Worm (Caenorhabditis elegans): Measurements from ENCODE around the gene wht-7.
A peak's percentile ranks its signal among the peaks of the same experiment; 100 is the strongest.

wht-7 gene

ce11 chrIII:6170038-6170437 is 20.6 kb upstream of the wht-7 start:
- no peak for TF ChIP-seq him-1 (tag; optimal IDR thresholded peaks at IDR 0.05)
- peak; percentile 37 for TF ChIP-seq W03F9.2 (tag; optimal IDR thresholded peaks at IDR 0.05)
- TF ChIP-seq dao-5 (tag; optimal IDR thresholded peaks at IDR 0.05): no peak

DNA sequence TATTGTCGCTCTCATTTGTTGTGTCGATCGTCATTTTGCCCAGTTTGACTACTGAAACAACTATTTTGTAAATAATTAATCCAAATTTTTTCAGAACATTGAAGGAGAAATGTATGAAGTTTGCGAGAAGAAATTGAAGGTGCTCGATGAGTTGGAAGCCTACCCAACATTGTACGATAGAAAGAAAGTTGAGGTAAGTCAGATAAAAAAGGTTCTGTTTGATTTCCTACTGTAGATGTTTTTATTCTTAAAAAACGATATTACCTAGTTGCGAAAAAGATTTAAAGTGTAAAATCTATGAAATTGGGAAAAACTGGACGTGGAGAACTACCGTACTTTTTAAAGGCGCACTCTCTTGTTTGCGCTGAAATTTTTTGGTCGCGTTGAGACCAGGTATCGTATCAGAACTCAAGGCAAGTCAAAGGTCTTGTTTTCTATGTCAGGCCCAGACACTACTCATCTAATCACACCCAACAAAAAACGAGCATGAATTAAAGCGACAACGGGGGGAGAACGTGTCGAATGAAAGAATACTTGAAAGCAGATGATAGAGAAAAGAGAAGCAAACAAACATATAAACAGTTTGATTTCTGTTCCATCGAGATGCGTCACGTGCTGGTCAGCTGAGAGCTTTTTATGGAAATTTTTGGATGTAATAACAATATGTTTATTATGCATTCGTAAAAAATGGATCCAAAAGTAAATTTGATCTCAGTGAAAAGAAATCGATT is 19.3 kb upstream of the wht-7 start, which contains the start of gene efk-1:
efk-1 (minus strand) TSS at position 51 of the 731 bp plus-strand sequence.
- TF ChIP-seq dao-5 (tag; optimal IDR thresholded peaks at IDR 0.05) (no peak), W03F9.2 (tag; optimal IDR thresholded peaks at IDR 0.05) (peak; percentile 13)

- TF ChIP-seq him-1 (tag; optimal IDR thresholded peaks at IDR 0.05) (no peak), dao-5 (tag; optimal IDR thresholded peaks at IDR 0.05) (no peak), W03F9.2 (tag; optimal IDR thresholded peaks at IDR 0.05) (no peak)
Measured at ce11 chrIII:6166634-6167033, 17.2 kb upstream of the wht-7 start.

- no peak for TF ChIP-seq dao-5 (tag; optimal IDR thresholded peaks at IDR 0.05)
- no peak for TF ChIP-seq W03F9.2 (tag; optimal IDR thresholded peaks at IDR 0.05)
- no peak for TF ChIP-seq him-1 (tag; optimal IDR thresholded peaks at IDR 0.05)
Measured at ce11 chrIII:6165240-6165639, 15.8 kb upstream of the wht-7 start.

DNA sequence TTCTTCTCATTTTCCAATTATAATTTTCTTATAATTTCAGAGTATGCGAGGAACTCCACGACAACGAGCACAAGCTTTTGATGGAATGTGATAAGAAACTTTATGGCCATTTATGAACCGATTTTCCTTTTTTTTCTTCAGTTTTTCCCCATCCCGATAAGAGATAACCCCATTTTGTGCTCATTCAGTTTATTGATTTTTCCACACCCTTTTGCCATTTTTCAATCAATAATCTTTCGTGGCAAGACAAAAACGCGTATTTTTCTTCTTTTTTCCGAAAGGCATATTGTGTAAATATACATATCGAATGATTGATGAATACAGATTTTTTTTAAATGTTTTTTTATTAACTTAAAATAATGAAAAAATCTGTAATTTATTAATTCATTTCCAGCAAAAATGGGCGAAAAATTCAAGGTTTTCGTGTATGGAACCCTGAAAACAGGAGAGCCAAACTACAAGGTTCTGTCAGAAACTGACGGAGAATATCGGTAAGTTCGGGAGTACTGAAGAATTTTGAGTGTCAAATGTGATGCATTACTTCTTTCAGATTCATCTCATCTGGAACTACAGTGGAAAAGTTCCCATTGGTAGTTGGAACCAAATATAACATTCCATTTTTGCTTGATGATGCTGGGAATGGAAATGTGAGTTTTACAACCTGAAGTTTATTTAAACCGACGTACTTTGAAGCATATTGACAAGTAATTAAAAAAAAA is 15.0 kb upstream of the wht-7 start, which contains the start of gene F42A10.9:
F42A10.9 (plus strand) TSS at position 321 of the 719 bp plus-strand sequence.
- TF ChIP-seq W03F9.2 (tag; optimal IDR thresholded peaks at IDR 0.05): no peak
- no peak for TF ChIP-seq him-1 (tag; optimal IDR thresholded peaks at IDR 0.05)
- no peak for TF ChIP-seq dao-5 (tag; optimal IDR thresholded peaks at IDR 0.05)

- TF ChIP-seq him-1 (tag; optimal IDR thresholded peaks at IDR 0.05) (no peak), dao-5 (tag; optimal IDR thresholded peaks at IDR 0.05) (no peak), W03F9.2 (tag; optimal IDR thresholded peaks at IDR 0.05) (no peak)
Measured at ce11 chrIII:6163381-6163780, 14.0 kb upstream of the wht-7 start.

ce11 chrIII:6158642-6159475 is 9.5 kb upstream of the wht-7 start, which contains the start of gene nfm-1:
nfm-1 (plus strand) TSS chrIII:6159453.
- TF ChIP-seq him-1 (tag; optimal IDR thresholded peaks at IDR 0.05) (peak; percentile 46), W03F9.2 (tag; optimal IDR thresholded peaks at IDR 0.05) (peak; percentile 23), dao-5 (tag; optimal IDR thresholded peaks at IDR 0.05) (no peak)

- no peak for TF ChIP-seq W03F9.2 (tag; optimal IDR thresholded peaks at IDR 0.05)
- TF ChIP-seq dao-5 (tag; optimal IDR thresholded peaks at IDR 0.05): no peak
- no peak for TF ChIP-seq him-1 (tag; optimal IDR thresholded peaks at IDR 0.05)
Measured at ce11 chrIII:6157708-6158321, 8.4 kb upstream of the wht-7 start, which contains the start of gene anmt-2. anmt-2 (minus strand) TSS chrIII:6157758.

DNA sequence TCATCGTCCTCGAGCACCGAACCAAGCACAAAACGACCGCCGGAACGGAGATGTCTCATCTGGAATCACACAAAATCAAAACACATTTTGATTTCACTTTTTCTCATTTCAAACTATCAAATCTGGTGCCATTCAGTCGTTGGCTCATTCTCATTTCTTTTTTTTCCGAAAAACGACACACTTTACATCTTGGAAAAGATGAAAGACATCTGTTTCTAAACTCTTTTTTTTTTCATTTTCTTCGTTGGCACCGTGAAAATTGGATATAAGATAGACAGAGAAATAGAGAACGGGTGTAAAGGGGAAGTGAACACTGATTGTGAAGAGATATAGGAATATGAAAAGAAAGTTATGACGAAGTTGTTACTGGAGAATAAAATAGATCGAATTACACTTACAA is 6.4 kb upstream of the wht-7 start:
- TF ChIP-seq him-1 (tag; optimal IDR thresholded peaks at IDR 0.05): no peak
- no peak for TF ChIP-seq dao-5 (tag; optimal IDR thresholded peaks at IDR 0.05)
- TF ChIP-seq W03F9.2 (tag; optimal IDR thresholded peaks at IDR 0.05): no peak

DNA sequence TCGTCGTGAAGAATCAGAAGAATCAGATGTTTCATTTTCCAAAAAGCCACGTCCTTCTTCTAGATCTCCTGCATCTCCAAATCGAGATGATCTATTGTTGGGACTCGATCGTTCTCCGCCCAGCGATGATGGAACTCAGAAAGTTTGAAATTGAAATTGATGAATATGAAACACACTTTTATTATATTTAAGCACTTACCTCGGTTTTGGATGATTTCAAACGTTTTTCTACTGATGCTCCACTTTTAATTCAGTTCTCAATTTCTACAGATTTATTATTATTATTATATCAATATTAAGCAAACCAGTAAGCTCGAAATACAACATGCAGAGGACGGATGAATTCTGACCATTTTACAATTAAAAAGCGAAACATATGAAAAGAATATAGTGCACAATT is 5.2 kb upstream of the wht-7 start:
- TF ChIP-seq W03F9.2 (tag; optimal IDR thresholded peaks at IDR 0.05) (no peak), him-1 (tag; optimal IDR thresholded peaks at IDR 0.05) (no peak), dao-5 (tag; optimal IDR thresholded peaks at IDR 0.05) (no peak)

- TF ChIP-seq dao-5 (tag; optimal IDR thresholded peaks at IDR 0.05): no peak
- no peak for TF ChIP-seq him-1 (tag; optimal IDR thresholded peaks at IDR 0.05)
- TF ChIP-seq W03F9.2 (tag; optimal IDR thresholded peaks at IDR 0.05): no peak
Measured at ce11 chrIII:6148684-6149083, 713 bp downstream of the wht-7 start.

DNA sequence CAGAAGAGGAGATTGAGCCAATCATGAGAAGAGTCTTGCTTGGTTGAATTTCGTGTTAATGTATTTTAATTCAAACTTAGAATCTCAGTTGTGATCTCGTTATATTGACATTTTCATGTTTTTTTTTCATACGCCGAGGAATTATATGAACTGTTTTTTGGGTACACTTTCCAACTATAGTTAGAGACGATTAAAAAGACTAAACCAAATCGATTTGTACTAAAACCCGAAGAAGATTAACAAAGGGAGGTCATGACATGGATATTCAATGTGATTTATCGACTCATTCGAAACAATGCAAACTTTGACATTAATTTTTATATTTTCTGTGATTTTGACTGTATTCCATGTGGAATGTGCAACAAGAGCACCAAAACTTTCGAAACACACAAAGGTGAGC is 1.5 kb downstream of the wht-7 start, which contains the start of gene Y42G9A.2:
Y42G9A.2 (plus strand) TSS at position 284 of the 400 bp plus-strand sequence.
- TF ChIP-seq W03F9.2 (tag; optimal IDR thresholded peaks at IDR 0.05) (no peak), him-1 (tag; optimal IDR thresholded peaks at IDR 0.05) (no peak), dao-5 (tag; optimal IDR thresholded peaks at IDR 0.05) (no peak)

DNA sequence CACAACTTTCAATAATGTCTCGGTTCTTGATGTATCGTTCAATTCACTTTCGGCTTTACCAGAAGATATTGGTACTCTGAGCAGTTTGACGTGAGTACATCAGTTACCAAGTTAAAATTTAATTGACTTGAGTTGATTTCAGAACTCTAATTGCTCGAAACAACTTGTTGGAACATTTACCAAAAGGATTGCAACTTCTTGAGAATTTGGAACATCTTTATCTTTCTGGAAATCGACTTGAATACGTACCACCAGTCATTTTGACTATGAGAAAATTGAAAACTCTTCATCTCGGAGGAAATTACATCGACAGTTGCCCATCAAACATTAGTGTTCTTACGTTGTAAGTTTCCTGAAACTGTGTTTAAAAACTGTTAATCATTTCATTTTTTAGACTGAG is 2.6 kb downstream of the wht-7 start:
- no peak for TF ChIP-seq dao-5 (tag; optimal IDR thresholded peaks at IDR 0.05)
- no peak for TF ChIP-seq him-1 (tag; optimal IDR thresholded peaks at IDR 0.05)
- TF ChIP-seq W03F9.2 (tag; optimal IDR thresholded peaks at IDR 0.05): no peak

Data from whole organism, L4/young adult.